Fruit fly (Drosophila melanogaster) whole organism: ENCODE data around the gene CG42637.

Source experiments
- EcR ChIP-seq, 2 experiments: fragments of >200 bp; optimal IDR thresholded peaks; 2 replicates each; lab custom pipeline; 2017; ENCODE audit warnings: missing biosample characterization in 2 of 2, missing genetic modification characterization in 2 of 2, missing genetic modification reagents in 2 of 2
- pan ChIP-seq: fragments of >200 bp; optimal IDR thresholded peaks from 2 replicates; lab custom pipeline; 2017
- psq ChIP-seq: fragments of >200 bp; optimal IDR thresholded peaks from 2 replicates; lab custom pipeline; 2017

dm6 chr3L:19812491-19812890 lies 19.1 kb upstream of the CG42637 start:
- TF ChIP-seq psq (lab: Kevin White, UChicago) = no peak
- TF ChIP-seq EcR (GFP tag; optimal IDR thresholded peaks at IDR 0.05; lab: Kevin White, UChicago) = no peak
- TF ChIP-seq pan (lab: Kevin White, UChicago) = no peak
